Fruit fly (Drosophila melanogaster): ENCODE results near the gene CG8679.

The CG8679 gene

DNA sequence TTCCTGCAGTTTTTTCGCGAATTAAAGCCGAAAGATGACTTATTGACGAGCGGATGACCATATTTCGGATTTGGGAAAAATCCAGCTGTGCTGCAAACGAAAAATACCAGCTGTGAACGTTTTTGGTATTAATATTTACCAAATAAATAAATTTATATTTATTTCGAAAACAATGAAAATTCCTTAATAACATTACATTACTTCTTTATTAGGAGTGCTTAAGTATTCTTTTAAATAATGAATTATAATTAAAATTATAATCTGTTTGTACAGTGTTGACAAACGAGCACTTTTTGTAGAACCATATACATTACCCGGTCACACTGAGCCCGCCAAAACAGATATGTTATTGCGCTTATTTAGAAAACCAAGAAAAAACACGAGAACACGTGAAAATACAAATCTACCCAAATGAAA, 38.7 kb downstream of the CG8679 start, which contains the start of the genes bur and Mcm10:
Gene bur, minus strand, starts transcription at position 69 of the 417 bp plus-strand sequence.
Gene Mcm10, plus strand, starts transcription at position 319 of the 417 bp plus-strand sequence.
- TF ChIP-seq sage (GFP tag; optimal IDR thresholded peaks at IDR 0.05) (peak; percentile 33), rgr (GFP tag; optimal IDR thresholded peaks at IDR 0.05) (no peak), HLH106 (tag; optimal IDR thresholded peaks at IDR 0.05) (peak; percentile 7)

DNA sequence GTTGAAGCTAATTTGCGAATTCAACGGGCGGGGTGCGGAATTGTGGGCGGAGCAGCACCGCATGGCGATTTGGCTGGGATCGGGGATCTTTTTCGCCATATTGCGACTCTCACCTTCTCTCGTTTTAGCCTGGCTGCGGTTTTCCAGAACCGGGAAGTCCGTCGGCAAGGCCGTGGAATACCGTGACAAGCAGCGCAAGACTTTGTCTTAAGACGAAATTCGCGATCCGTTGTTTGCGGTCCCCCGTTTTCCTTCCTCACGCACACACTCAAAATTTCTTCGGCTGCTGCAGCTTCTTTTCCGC, 39.2 kb downstream of the CG8679 start:
- TF ChIP-seq jim (GFP tag; optimal IDR thresholded peaks at IDR 0.05) (no peak), foxo (GFP tag; optimal IDR thresholded peaks at IDR 0.05) (no peak), pan (optimal IDR thresholded peaks at IDR 0.05) (no peak), dsf (GFP tag; optimal IDR thresholded peaks at IDR 0.05; ENCODE audit: borderline replicate concordance) (no peak), Rel (GFP tag; optimal IDR thresholded peaks at IDR 0.05) (no peak), Rel (tag; optimal IDR thresholded peaks at IDR 0.05) (peak; percentile 67)

DNA sequence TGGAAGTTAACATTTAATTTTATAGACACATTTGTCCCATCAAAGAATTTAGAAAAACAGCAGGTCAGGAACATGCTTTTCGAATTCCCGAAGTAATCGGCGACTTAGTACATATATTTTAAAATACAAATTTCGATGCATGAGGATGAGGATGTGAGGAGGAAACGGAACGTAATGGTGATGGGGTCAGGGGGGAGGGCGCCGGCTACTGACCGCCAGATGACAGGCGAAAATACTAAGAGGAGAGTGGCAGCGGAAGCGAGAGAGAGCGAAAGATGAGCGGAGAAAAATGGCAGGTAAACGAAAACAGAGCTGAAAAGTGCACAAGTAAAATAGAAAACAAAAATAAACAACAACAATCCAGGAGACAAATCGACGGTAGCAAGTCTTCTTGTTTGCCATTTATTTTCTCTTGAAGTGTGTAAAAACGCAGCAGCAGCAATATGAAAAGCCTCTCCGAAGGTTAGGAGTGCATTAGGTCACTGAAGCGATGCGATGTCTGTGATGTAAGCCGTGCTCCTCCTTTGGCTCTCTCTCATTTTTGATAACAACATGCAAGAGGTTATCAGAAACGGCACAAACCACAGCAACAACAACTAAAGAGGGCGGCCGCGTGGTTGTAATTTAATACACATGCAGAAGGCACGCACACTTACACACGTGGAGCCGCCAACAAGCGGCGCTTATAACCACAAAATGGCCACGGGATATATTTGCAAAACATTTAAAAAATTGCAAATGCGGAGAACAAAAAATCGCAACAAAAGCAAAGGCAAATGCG, 39.7 kb downstream of the CG8679 start:
- TF ChIP-seq foxo (GFP tag; optimal IDR thresholded peaks at IDR 0.05) (no peak), Myc (optimal IDR thresholded peaks at IDR 0.05) (no peak), psq (GFP tag; optimal IDR thresholded peaks at IDR 0.05) (peak; percentile 51), dmrt93B (GFP tag; optimal IDR thresholded peaks at IDR 0.05) (no peak), Vsx2 (GFP tag; optimal IDR thresholded peaks at IDR 0.05; ENCODE audit: partially characterized antibody) (peak; percentile 65), pan (optimal IDR thresholded peaks at IDR 0.05) (no peak), Mio (GFP tag; optimal IDR thresholded peaks at IDR 0.05) (no peak), dsf (GFP tag; optimal IDR thresholded peaks at IDR 0.05; ENCODE audit: borderline replicate concordance) (no peak)

DNA sequence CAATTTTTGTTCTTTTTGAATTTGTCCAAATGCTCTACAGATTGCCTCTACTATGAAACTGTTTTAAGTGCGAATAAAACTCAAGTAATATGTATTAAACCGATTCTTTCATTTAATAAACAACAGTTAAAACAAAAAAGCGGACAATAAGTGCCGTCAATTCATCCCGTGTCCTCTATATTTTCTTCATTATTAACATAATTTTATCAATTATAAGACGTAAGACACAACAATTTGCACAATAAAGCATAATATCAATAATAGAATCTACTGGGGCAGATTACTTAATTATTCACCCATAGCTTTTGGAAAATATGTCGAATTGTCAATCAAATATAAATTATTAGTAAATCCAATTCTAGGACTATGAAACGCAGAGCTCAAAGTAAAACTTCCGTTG, 45.4 kb downstream of the CG8679 start, which contains the start of gene CG31627:
Gene CG31627, plus strand, starts transcription at position 301 of the 400 bp plus-strand sequence.
- no peak for TF ChIP-seq dsf (GFP tag; optimal IDR thresholded peaks at IDR 0.05; ENCODE audit: borderline replicate concordance)
- TF ChIP-seq brk (GFP tag; optimal IDR thresholded peaks at IDR 0.05) = no peak
- TF ChIP-seq GATAd (GFP tag; optimal IDR thresholded peaks at IDR 0.05) = no peak
- no peak for TF ChIP-seq woc (GFP tag; optimal IDR thresholded peaks at IDR 0.05)
- TF ChIP-seq OdsH (GFP tag; optimal IDR thresholded peaks at IDR 0.05) = no peak
- TF ChIP-seq psq (GFP tag; optimal IDR thresholded peaks at IDR 0.05) = no peak
- no peak for TF ChIP-seq lola (GFP tag; optimal IDR thresholded peaks at IDR 0.05)
- no peak for TF ChIP-seq CG32264 (GFP tag; optimal IDR thresholded peaks at IDR 0.05)

DNA sequence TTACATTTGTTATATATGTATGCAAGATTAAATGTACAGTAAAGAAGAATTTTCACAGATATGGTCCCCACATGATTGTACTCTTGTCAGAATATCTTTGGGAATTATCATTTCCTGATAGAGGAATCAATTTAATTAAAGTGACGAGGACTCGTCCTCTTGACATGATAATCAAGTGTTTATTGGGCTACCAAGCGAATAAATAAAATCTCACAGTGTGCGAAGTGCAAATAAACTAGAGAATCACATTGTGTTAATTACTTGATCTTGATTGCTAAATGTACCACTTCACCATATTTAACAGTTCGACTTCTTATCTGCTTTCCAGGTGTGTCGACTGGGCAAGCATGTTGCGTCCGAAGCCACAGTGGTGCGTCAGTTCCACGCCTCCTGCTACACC, 48.5 kb downstream of the CG8679 start:
- TF ChIP-seq fru (GFP tag; optimal IDR thresholded peaks at IDR 0.05) = no peak
- TF ChIP-seq Dif (GFP tag; optimal IDR thresholded peaks at IDR 0.05; ENCODE audit: partially characterized antibody) = no peak
- TF ChIP-seq ey (GFP tag; optimal IDR thresholded peaks at IDR 0.05) = no peak
- TF ChIP-seq brk (GFP tag; optimal IDR thresholded peaks at IDR 0.05) = no peak

DNA sequence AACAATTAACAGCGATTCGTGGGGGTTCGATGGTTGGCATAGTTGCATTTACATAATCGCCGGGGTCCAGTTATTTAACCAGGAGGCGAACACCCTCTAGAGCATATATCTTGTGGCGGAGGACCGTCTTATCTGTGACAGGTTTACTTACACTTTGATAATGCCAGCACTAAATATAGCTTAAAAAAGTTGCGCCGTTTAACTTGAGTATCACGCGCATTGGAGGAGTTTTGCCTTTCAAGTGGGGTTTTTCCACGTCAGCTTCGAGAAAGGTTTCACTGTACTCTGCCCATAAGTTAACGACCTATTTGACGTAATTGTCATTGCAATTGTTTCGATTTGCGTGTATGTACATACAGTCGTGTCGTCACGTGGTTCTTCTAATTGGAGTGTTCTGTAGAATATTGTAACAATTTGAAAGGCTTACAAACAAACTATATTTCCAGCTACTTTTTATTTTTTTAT, 49.2 kb downstream of the CG8679 start:
- TF ChIP-seq Rel (GFP tag; optimal IDR thresholded peaks at IDR 0.05) (no peak), Rel (tag; optimal IDR thresholded peaks at IDR 0.05) (peak; percentile 76), tai (GFP tag; optimal IDR thresholded peaks at IDR 0.05) (no peak)

DNA sequence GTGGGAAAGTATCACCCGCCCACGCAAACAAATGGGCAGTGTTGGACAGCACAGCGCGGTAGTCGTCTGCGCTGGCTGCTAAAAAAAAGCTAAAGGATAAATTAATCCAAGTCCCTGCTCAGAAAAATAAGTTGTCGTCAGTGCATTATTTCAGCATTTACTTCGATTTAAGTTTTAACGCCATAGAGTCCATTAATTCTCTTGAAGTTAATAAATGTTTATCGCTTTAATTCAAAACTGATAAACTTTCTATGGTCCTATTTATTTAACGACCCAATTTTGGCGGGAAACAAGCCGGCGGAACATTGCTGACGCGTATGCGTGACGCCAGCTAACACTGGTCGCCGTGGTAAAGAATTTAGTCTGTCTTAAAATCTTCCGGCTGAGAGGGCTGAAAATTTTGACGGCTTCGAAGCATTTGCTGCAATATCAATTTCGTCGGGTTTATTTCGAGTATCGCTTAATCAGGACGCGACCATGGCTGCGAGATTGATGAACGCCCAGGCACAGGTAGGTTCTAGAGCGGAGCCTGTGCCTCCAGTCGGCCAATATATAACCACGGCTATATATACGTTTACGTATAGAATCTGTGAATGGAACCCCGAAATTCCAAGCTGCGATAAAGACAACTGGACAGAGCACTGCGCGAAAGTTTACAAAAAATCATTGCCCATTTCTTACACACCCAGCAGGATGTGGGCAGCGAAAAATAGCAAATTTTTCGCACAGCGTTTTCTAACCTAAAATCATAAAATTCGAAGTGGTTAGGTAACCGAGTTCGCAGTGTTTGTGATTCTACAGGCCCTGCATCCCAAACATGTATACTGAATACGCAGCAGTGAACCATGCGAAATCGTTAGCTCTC, 49.8 kb downstream of the CG8679 start, which contains the start of the genes mAcon1, CG43345 and CG43346:
Gene mAcon1, plus strand, starts transcription at position 276 of the 865 bp plus-strand sequence.
Gene CG43345, minus strand, starts transcription at position 287 of the 865 bp plus-strand sequence.
Gene CG43346, minus strand, starts transcription at position 287 of the 865 bp plus-strand sequence.
- TF ChIP-seq GATAd (GFP tag; optimal IDR thresholded peaks at IDR 0.05) (peak; percentile 76), Sp1 (GFP tag; optimal IDR thresholded peaks at IDR 0.05) (peak; percentile 85), fru (GFP tag; optimal IDR thresholded peaks at IDR 0.05) (peak; percentile 87), Hr83 (GFP tag; optimal IDR thresholded peaks at IDR 0.05; ENCODE audit: poor library complexity, severe bottlenecking) (no peak), Vsx2 (GFP tag; optimal IDR thresholded peaks at IDR 0.05; ENCODE audit: partially characterized antibody) (no peak), Rel (GFP tag; optimal IDR thresholded peaks at IDR 0.05) (no peak), Rel (tag; optimal IDR thresholded peaks at IDR 0.05) (peak; percentile 71), Jra (GFP tag; optimal IDR thresholded peaks at IDR 0.05) (peak; percentile 74), CG9705 (GFP tag; optimal IDR thresholded peaks at IDR 0.05) (peak; percentile 89), OdsH (GFP tag; optimal IDR thresholded peaks at IDR 0.05) (peak; percentile 86), Mio (GFP tag; optimal IDR thresholded peaks at IDR 0.05) (peak; percentile 15), Hr78 (GFP tag; optimal IDR thresholded peaks at IDR 0.05) (no peak), br (GFP tag; optimal IDR thresholded peaks at IDR 0.05) (peak; percentile 91), Abd-B (GFP tag; optimal IDR thresholded peaks at IDR 0.05) (no peak), Myc (optimal IDR thresholded peaks at IDR 0.05) (peak; percentile 100), Dfd (GFP tag; optimal IDR thresholded peaks at IDR 0.05) (no peak), h (GFP tag; optimal IDR thresholded peaks at IDR 0.05) (peak; percentile 90), dsf (GFP tag; optimal IDR thresholded peaks at IDR 0.05; ENCODE audit: borderline replicate concordance) (no peak), lola (GFP tag; optimal IDR thresholded peaks at IDR 0.05) (no peak), brk (GFP tag; optimal IDR thresholded peaks at IDR 0.05) (no peak), sage (GFP tag; optimal IDR thresholded peaks at IDR 0.05) (no peak), psq (GFP tag; optimal IDR thresholded peaks at IDR 0.05) (peak; percentile 73), N (GFP tag; optimal IDR thresholded peaks at IDR 0.05) (no peak), CG32264 (GFP tag; optimal IDR thresholded peaks at IDR 0.05) (peak; percentile 48)

Data from whole organism, wandering third instar larva.